Fruit fly (Drosophila melanogaster): ENCODE measurements around the gene Dci.
A peak's percentile ranks its signal among the peaks of the same experiment; 100 is the strongest.

Gene Dci

dm6 chr3L:801860-802462, 49.2 kb upstream of the Dci start (continued):
- peak; percentile 36 to 51 for TF ChIP-seq bsh (GFP tag; optimal IDR thresholded peaks at IDR 0.05)
- TF ChIP-seq toy (GFP tag; IDR thresholded peaks at IDR 0.05), result no peak
- TF ChIP-seq CG18619 (GFP tag; optimal IDR thresholded peaks at IDR 0.05), result no peak
- no peak for TF ChIP-seq tx (GFP tag; optimal IDR thresholded peaks at IDR 0.05)
- no peak for TF ChIP-seq unpg (GFP tag; optimal IDR thresholded peaks at IDR 0.05)
- no peak for TF ChIP-seq zen2 (GFP tag; IDR thresholded peaks at IDR 0.05; ENCODE audit: partially characterized antibody)
- no peak for TF ChIP-seq wek (GFP tag; optimal IDR thresholded peaks at IDR 0.05)
- TF ChIP-seq hbn (GFP tag; IDR thresholded peaks at IDR 0.05; ENCODE audit: partially characterized antibody), result no peak
- no peak for TF ChIP-seq Awh (GFP tag; IDR thresholded peaks at IDR 0.05)
- TF ChIP-seq slbo (GFP tag; IDR thresholded peaks at IDR 0.05), result peak; percentile 21; the same call in 1 of the 2 replicates
- no peak for TF ChIP-seq psq (GFP tag; optimal IDR thresholded peaks at IDR 0.05)
- TF ChIP-seq Atf3 (GFP tag; optimal IDR thresholded peaks at IDR 0.05), result no peak
- TF ChIP-seq odd (GFP tag; optimal IDR thresholded peaks at IDR 0.05), result no peak
- no peak for TF ChIP-seq exex (tag; optimal IDR thresholded peaks at IDR 0.05)
- no peak for TF ChIP-seq Max (GFP tag; optimal IDR thresholded peaks at IDR 0.05)
- TF ChIP-seq Usf (GFP tag; optimal IDR thresholded peaks at IDR 0.05), result no peak
- no peak for TF ChIP-seq CG12071 (GFP tag; optimal IDR thresholded peaks at IDR 0.05)
- no peak for TF ChIP-seq CG9437 (GFP tag; optimal IDR thresholded peaks at IDR 0.05)
- peak; percentile 10; the same call in 1 of the 2 replicates for TF ChIP-seq E2f2 (GFP tag; IDR thresholded peaks at IDR 0.05)
- TF ChIP-seq disco-r (GFP tag; optimal IDR thresholded peaks at IDR 0.05), result no peak
- TF ChIP-seq CG2712 (tag; optimal IDR thresholded peaks at IDR 0.05), result peak; percentile 5
- TF ChIP-seq caup (GFP tag; optimal IDR thresholded peaks at IDR 0.05; ENCODE audit: severe bottlenecking), result no peak
- no peak for TF ChIP-seq Ets97D (GFP tag; optimal IDR thresholded peaks at IDR 0.05)
- TF ChIP-seq CHES-1-like (GFP tag; optimal IDR thresholded peaks at IDR 0.05), result no peak
- TF ChIP-seq chn (GFP tag; optimal IDR thresholded peaks at IDR 0.05), result peak; percentile 24
- TF ChIP-seq Oli (tag; optimal IDR thresholded peaks at IDR 0.05), result no peak
- peak; percentile 38 for TF ChIP-seq CG2678 (tag; optimal IDR thresholded peaks at IDR 0.05)
- no peak for TF ChIP-seq CG16863 (GFP tag; optimal IDR thresholded peaks at IDR 0.05)
- no peak for TF ChIP-seq CG1233 (GFP tag; optimal IDR thresholded peaks at IDR 0.05)
- TF ChIP-seq Dbx (GFP tag; IDR thresholded peaks at IDR 0.05), result no peak
- TF ChIP-seq CG14050 (GFP tag; IDR thresholded peaks at IDR 0.05), result no peak
- TF ChIP-seq emc (GFP tag; optimal IDR thresholded peaks at IDR 0.05), result no peak
- peak; percentile 11; the same call in 1 of the 2 replicates for TF ChIP-seq seq (GFP tag; IDR thresholded peaks at IDR 0.05)
- TF ChIP-seq maf-S (GFP tag; optimal IDR thresholded peaks at IDR 0.05), result no peak
- peak; percentile 4 for TF ChIP-seq PHDP (tag; optimal IDR thresholded peaks at IDR 0.05)
- no peak for TF ChIP-seq grn (GFP tag; optimal IDR thresholded peaks at IDR 0.05)
- no peak for TF ChIP-seq da (GFP tag; optimal IDR thresholded peaks at IDR 0.05)
- no peak for TF ChIP-seq CG9797 (GFP tag; optimal IDR thresholded peaks at IDR 0.05)
- no peak for TF ChIP-seq danr (GFP tag; IDR thresholded peaks at IDR 0.05)
- TF ChIP-seq CG31388 (GFP tag; optimal IDR thresholded peaks at IDR 0.05), result no peak
- TF ChIP-seq Sin3A (optimal IDR thresholded peaks at IDR 0.05), result no peak
- TF ChIP-seq Doc3 (GFP tag; IDR thresholded peaks at IDR 0.05; ENCODE audit: partially characterized antibody), result no peak
- no peak for TF ChIP-seq CG15514 (GFP tag; optimal IDR thresholded peaks at IDR 0.05)
- TF ChIP-seq Meics (GFP tag; optimal IDR thresholded peaks at IDR 0.05), result no peak
- no peak for TF ChIP-seq CG18599 (GFP tag; optimal IDR thresholded peaks at IDR 0.05)
- no peak for TF ChIP-seq trh (GFP tag; optimal IDR thresholded peaks at IDR 0.05)
- TF ChIP-seq pan (optimal IDR thresholded peaks at IDR 0.05), result no peak
- TF ChIP-seq pan (GFP tag; optimal IDR thresholded peaks at IDR 0.05 in 1 of 2, IDR thresholded peaks at IDR 0.05 in 1 of 2), result no peak
- no peak for TF ChIP-seq CG8924 (tag; optimal IDR thresholded peaks at IDR 0.05)
- TF ChIP-seq fru (optimal IDR thresholded peaks at IDR 0.05), result no peak
- TF ChIP-seq CG32772 (GFP tag; IDR thresholded peaks at IDR 0.05), result no peak
- TF ChIP-seq usp (GFP tag; optimal IDR thresholded peaks at IDR 0.05), result no peak

Data from whole organism, embryonic.